Worm (Caenorhabditis elegans): ENCODE measurements around the gene cdh-8.

cdh-8 gene

DNA sequence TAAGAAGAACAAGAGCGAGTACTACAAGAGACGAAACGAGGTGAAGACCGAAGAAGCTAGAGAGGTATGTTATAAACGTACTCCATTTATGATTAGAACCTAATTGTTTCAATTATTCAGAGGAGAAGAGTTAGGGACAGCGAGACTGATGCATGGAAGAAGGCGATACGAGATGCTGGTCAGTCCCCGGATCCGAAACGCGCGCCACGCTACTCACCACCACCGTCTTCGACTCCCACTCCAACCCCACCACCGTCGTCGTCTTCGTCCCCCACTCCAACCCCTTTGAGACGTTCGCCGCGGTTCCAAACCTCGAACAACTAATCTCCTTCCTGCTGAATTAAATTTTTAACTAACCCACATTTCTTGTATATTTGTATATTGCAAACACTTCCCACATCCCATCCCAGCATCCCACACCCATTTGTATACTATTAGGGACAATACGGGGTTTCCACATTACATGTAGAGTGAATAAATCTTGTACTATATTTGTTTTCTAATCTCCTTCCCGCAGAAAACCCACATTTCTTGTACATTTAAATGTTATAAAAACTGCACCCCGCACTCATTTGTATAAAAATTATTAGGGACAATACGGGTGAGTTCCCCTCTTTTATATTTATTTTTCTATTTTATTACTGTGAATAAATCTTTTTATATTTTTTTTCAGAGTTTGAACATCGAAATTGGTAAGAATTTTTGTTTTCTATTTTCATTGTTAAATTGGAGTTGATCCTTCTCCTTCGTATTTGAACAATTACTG is 47.9 kb downstream of the cdh-8 start (continued):
- no peak; the same call in 1 of the 2 replicates for TF ChIP-seq aptf-3 (GFP tag; IDR thresholded peaks at IDR 0.05)
- no peak for TF ChIP-seq ztf-3 (GFP tag; optimal IDR thresholded peaks at IDR 0.05)
- no peak for TF ChIP-seq lir-1 (GFP tag; conservative IDR thresholded peaks at IDR 0.05)
- no peak for TF ChIP-seq nfya-2 (GFP tag; IDR thresholded peaks at IDR 0.05)
- TF ChIP-seq die-1 (tag; optimal IDR thresholded peaks at IDR 0.05) = no peak
- 0 out of 2 replicates have a peak, but pooled peaks have one; percentile 45 for TF ChIP-seq nhr-120 (GFP tag; IDR thresholded peaks at IDR 0.05)
- TF ChIP-seq snpc-4 (GFP tag; optimal IDR thresholded peaks at IDR 0.05) = no peak
- peak in 1 of 4 experiments; percentile 10 for TF ChIP-seq snpc-4 (tag; optimal IDR thresholded peaks at IDR 0.05)
- no peak for TF ChIP-seq akir-1 (GFP tag; optimal IDR thresholded peaks at IDR 0.05)
- TF ChIP-seq hrde-1 (tag; optimal IDR thresholded peaks at IDR 0.05; ENCODE audit: borderline replicate concordance) = peak; percentile 5
- TF ChIP-seq ceh-91 (GFP tag; IDR thresholded peaks at IDR 0.05) = no peak
- TF ChIP-seq F23B12.7 (tag; optimal IDR thresholded peaks at IDR 0.05; ENCODE audit: insufficient read depth) = no peak
- TF ChIP-seq snpc-3.4 (tag; optimal IDR thresholded peaks at IDR 0.05) = peak; percentile 42
- no peak for TF ChIP-seq mcd-1 (GFP tag; IDR thresholded peaks at IDR 0.05)
- TF ChIP-seq F10E7.11 (tag; optimal IDR thresholded peaks at IDR 0.05) = no peak
- no peak for TF ChIP-seq mxl-1 (tag; optimal IDR thresholded peaks at IDR 0.05)
- TF ChIP-seq F49E8.2 (tag; optimal IDR thresholded peaks at IDR 0.05; ENCODE audit: insufficient read depth) = no peak
- no peak for TF ChIP-seq athp-1 (tag; optimal IDR thresholded peaks at IDR 0.05)
- TF ChIP-seq ama-1 (optimal IDR thresholded peaks at IDR 0.05) = no peak
- TF ChIP-seq ama-1 (GFP tag; optimal IDR thresholded peaks at IDR 0.05) = peak in 1 of 2 experiments; percentile 80
- TF ChIP-seq lsl-1 (GFP tag; optimal IDR thresholded peaks at IDR 0.05) = no peak
- TF ChIP-seq gei-17 (GFP tag; optimal IDR thresholded peaks at IDR 0.05) = no peak
- no peak for TF ChIP-seq hmg-20 (GFP tag; IDR thresholded peaks at IDR 0.05)
- no peak for TF ChIP-seq ccch-3 (GFP tag; optimal IDR thresholded peaks at IDR 0.05)
- no peak for TF ChIP-seq B0035.1 (tag; optimal IDR thresholded peaks at IDR 0.05)
- no peak for TF ChIP-seq C06A6.2 (GFP tag; conservative IDR thresholded peaks at IDR 0.05)
- TF ChIP-seq repo-1 (tag; optimal IDR thresholded peaks at IDR 0.05) = no peak
- no peak for TF ChIP-seq snpc-1.1 (tag; optimal IDR thresholded peaks at IDR 0.05; ENCODE audit: insufficient read depth)
- no peak for TF ChIP-seq ceh-79 (tag; optimal IDR thresholded peaks at IDR 0.05)
- no peak for TF ChIP-seq tlf-1 (GFP tag; optimal IDR thresholded peaks at IDR 0.05)
- TF ChIP-seq attf-5 (GFP tag; optimal IDR thresholded peaks at IDR 0.05) = no peak
- TF ChIP-seq hmg-1.2 (GFP tag; IDR thresholded peaks at IDR 0.05) = no peak; the same call in 1 of the 2 replicates
- TF ChIP-seq hsf-1 (GFP tag; IDR thresholded peaks at IDR 0.05) = 0 out of 2 replicates have a peak, but pooled peaks have one; percentile 44
- TF ChIP-seq sdz-38 (tag; optimal IDR thresholded peaks at IDR 0.05) = no peak
- no peak for TF ChIP-seq lag-1 (GFP tag; IDR thresholded peaks at IDR 0.05)
- no peak for TF ChIP-seq nhr-90 (tag; optimal IDR thresholded peaks at IDR 0.05)
- TF ChIP-seq dpff-1 (tag; optimal IDR thresholded peaks at IDR 0.05) = no peak

DNA sequence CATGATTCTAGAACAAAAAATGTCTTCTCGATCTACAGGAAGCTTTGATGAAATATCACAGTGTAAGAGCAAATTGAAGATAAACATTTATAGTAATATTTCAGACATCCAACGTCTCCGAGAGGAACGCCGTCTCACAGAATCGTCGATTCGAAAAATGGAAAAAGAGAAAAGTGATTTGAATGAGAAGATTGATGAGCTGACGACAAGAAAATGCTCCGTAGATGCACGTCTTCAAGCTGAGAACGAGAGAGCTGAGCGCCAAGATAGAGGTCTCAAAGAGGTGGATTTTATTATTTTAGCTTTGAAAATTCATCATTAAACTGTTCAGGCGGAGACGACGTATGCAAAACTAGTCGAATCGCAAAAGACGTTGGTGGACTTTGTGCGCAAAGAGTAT is 48.5 kb downstream of the cdh-8 start, which contains the start of gene ssna-1:
Gene ssna-1, plus strand, starts transcription at position 12 of the 400 bp plus-strand sequence.
- TF ChIP-seq Y53F4B.3 (GFP tag; IDR thresholded peaks at IDR 0.05) = no peak
- no peak for TF ChIP-seq B0019.2 (GFP tag; conservative IDR thresholded peaks at IDR 0.05)
- no peak for TF ChIP-seq hmg-1.2 (GFP tag; IDR thresholded peaks at IDR 0.05)
- no peak for TF ChIP-seq bed-2 (GFP tag; IDR thresholded peaks at IDR 0.05)
- no peak for TF ChIP-seq lin-26 (GFP tag; IDR thresholded peaks at IDR 0.05)
- no peak for TF ChIP-seq let-607 (tag; optimal IDR thresholded peaks at IDR 0.05)
- no peak for TF ChIP-seq madf-8 (GFP tag; conservative IDR thresholded peaks at IDR 0.05)
- no peak for TF ChIP-seq ztf-28 (GFP tag; IDR thresholded peaks at IDR 0.05)
- TF ChIP-seq F23B12.7 (tag; optimal IDR thresholded peaks at IDR 0.05; ENCODE audit: insufficient read depth) = no peak
- TF ChIP-seq athp-1 (tag; optimal IDR thresholded peaks at IDR 0.05) = no peak
- TF ChIP-seq Y53G8AR.9 (GFP tag; conservative IDR thresholded peaks at IDR 0.05) = no peak
- no peak for TF ChIP-seq dpl-1 (GFP tag; optimal IDR thresholded peaks at IDR 0.05)
- no peak for TF ChIP-seq egl-44 (GFP tag; IDR thresholded peaks at IDR 0.05)
- no peak for TF ChIP-seq pha-4 (tag; optimal IDR thresholded peaks at IDR 0.05)

Data from whole organism, young adult.